Fruit fly (Drosophila melanogaster) whole organism, embryonic: Measurements from ENCODE around the gene RpS14a.

ENCODE experiments used
- B-H1 ChIP-seq: fragments of 200-800 bp; sonication (Bioruptor generic); IDR thresholded peaks from 3 replicates; pipeline ENCODE4 v1.3.6; 2022; ENCODE audit warnings: missing biosample characterization, missing genetic modification characterization
- B-H2 ChIP-seq: fragments of 200-800 bp; sonication (Bioruptor generic); optimal IDR thresholded peaks from 2 replicates; lab custom pipeline; 2018; ENCODE audit warnings: missing biosample characterization, mild to moderate bottlenecking, missing genetic modification characterization
- Bdp1 ChIP-seq: fragments of 200-800 bp; sonication (Bioruptor generic); optimal IDR thresholded peaks from 3 replicates; lab custom pipeline; 2016; ENCODE audit warnings: missing biosample characterization, missing genetic modification characterization
- BtbVII ChIP-seq: fragments of 200-800 bp; sonication (Bioruptor generic); optimal IDR thresholded peaks from 3 replicates; lab custom pipeline; 2017; ENCODE audit warnings: missing biosample characterization, mild to moderate bottlenecking, missing genetic modification characterization
- CG10274 ChIP-seq: fragments of 200-800 bp; sonication (Bioruptor generic); optimal IDR thresholded peaks from 3 replicates; lab custom pipeline; 2017; ENCODE audit warnings: missing biosample characterization, mild to moderate bottlenecking, missing genetic modification characterization
- CG10462 ChIP-seq: fragments of 200-800 bp; sonication (Bioruptor generic); optimal IDR thresholded peaks from 2 replicates; lab custom pipeline; 2016; ENCODE audit warnings: missing biosample characterization, missing genetic modification characterization
- CG11695 ChIP-seq: fragments of 200-800 bp; sonication (Bioruptor generic); IDR thresholded peaks from 3 replicates; pipeline ENCODE4 v1.3.6; 2022; ENCODE audit warnings: missing biosample characterization, missing genetic modification characterization
- CG13624 ChIP-seq: fragments of 200-800 bp; sonication (Bioruptor generic); optimal IDR thresholded peaks from 2 replicates; lab custom pipeline; 2016; ENCODE audit warnings: missing biosample characterization, missing genetic modification characterization
- CG17802 ChIP-seq: fragments of 200-800 bp; sonication (Bioruptor generic); optimal IDR thresholded peaks from 2 replicates; lab custom pipeline; 2018; ENCODE audit warnings: missing biosample characterization, mild to moderate bottlenecking, missing genetic modification characterization, moderate library complexity
- CG18262 ChIP-seq: fragments of 200-800 bp; optimal IDR thresholded peaks from 3 replicates; lab custom pipeline; 2019; ENCODE audit warnings: missing biosample characterization, mild to moderate bottlenecking, missing genetic modification characterization, moderate library complexity
- CG2202 ChIP-seq: fragments of 200-800 bp; sonication (Bioruptor generic); optimal IDR thresholded peaks from 2 replicates; lab custom pipeline; 2018; ENCODE audit warnings: missing biosample characterization, mild to moderate bottlenecking, missing genetic modification characterization
- CG2889 ChIP-seq: fragments of 200-800 bp; sonication (Bioruptor generic); IDR thresholded peaks from 3 replicates; pipeline ENCODE4 v1.3.6; 2022; ENCODE audit warnings: missing biosample characterization, missing genetic modification characterization
- CG31365 ChIP-seq: fragments of 200-800 bp; sonication (Bioruptor generic); optimal IDR thresholded peaks from 2 replicates; lab custom pipeline; 2018; ENCODE audit warnings: missing biosample characterization, mild to moderate bottlenecking, missing genetic modification characterization
- CG32772 ChIP-seq: fragments of 200-800 bp; sonication (Bioruptor generic); IDR thresholded peaks from 2 replicates; pipeline ENCODE4 v1.3.6; 2022; ENCODE audit warnings: missing biosample characterization, missing genetic modification characterization
- CG3407 ChIP-seq: fragments of 200-800 bp; sonication (Bioruptor generic); optimal IDR thresholded peaks from 2 replicates; lab custom pipeline; 2018; ENCODE audit warnings: missing biosample characterization, mild to moderate bottlenecking, missing genetic modification characterization
- CG4328 ChIP-seq: fragments of 200-800 bp; sonication (Bioruptor generic); optimal IDR thresholded peaks from 3 replicates; lab custom pipeline; 2017; ENCODE audit warnings: missing biosample characterization, missing genetic modification reagents, missing genetic modification characterization
- CG4730 ChIP-seq: fragments of 200-800 bp; sonication (Bioruptor generic); IDR thresholded peaks from 2 replicates; pipeline ENCODE4 v1.3.6; 2022; ENCODE audit warnings: missing biosample characterization, missing genetic modification characterization
- CG6689 ChIP-seq: fragments of 200-800 bp; sonication (Bioruptor generic); IDR thresholded peaks from 2 replicates; pipeline ENCODE4 v1.3.6; 2022; ENCODE audit warnings: missing biosample characterization, missing genetic modification characterization
- CG8478 ChIP-seq: fragments of >200 bp; optimal IDR thresholded peaks from 2 replicates; lab custom pipeline; 2018
- CG9437 ChIP-seq: fragments of 200-800 bp; sonication (Bioruptor generic); optimal IDR thresholded peaks from 2 replicates; lab custom pipeline; 2018; ENCODE audit warnings: missing biosample characterization, mild to moderate bottlenecking, missing genetic modification characterization
- CG9797 ChIP-seq: fragments of 200-800 bp; sonication (Bioruptor generic); optimal IDR thresholded peaks from 3 replicates; lab custom pipeline; 2018; ENCODE audit warnings: missing biosample characterization, mild to moderate bottlenecking, missing genetic modification characterization
- CTCF ChIP-seq: fragments of 200-800 bp; sonication (Bioruptor generic); optimal IDR thresholded peaks from 2 replicates; lab custom pipeline; 2017; ENCODE audit warnings: missing biosample characterization, mild to moderate bottlenecking, missing genetic modification characterization, moderate library complexity
- Camta ChIP-seq: fragments of 200-800 bp; sonication (Bioruptor generic); optimal IDR thresholded peaks from 2 replicates; lab custom pipeline; 2016; ENCODE audit warnings: missing biosample characterization, missing genetic modification characterization
- Doc3 ChIP-seq: fragments of 200-800 bp; sonication (Bioruptor generic); IDR thresholded peaks from 3 replicates; pipeline ENCODE4 v1.3.6; 2022; ENCODE audit warnings: missing biosample characterization, missing genetic modification characterization; ENCODE audit not compliant: partially characterized antibody
- Dp ChIP-seq: fragments of 200-800 bp; sonication (Bioruptor generic); optimal IDR thresholded peaks from 2 replicates; lab custom pipeline; 2018; ENCODE audit warnings: missing biosample characterization, mild to moderate bottlenecking, missing genetic modification characterization, moderate library complexity
- E2f1 ChIP-seq: fragments of 200-800 bp; sonication (Bioruptor generic); IDR thresholded peaks from 2 replicates; pipeline ENCODE4 v1.3.6; 2022; ENCODE audit warnings: missing biosample characterization, missing genetic modification characterization
- Fer3 ChIP-seq: fragments of 200-800 bp; sonication (Bioruptor generic); optimal IDR thresholded peaks from 2 replicates; lab custom pipeline; 2018; ENCODE audit warnings: missing biosample characterization, mild to moderate bottlenecking, missing genetic modification characterization, moderate library complexity
- GATAe ChIP-seq: fragments of 200-800 bp; sonication (Bioruptor generic); conservative IDR thresholded peaks from 2 replicates; pipeline ENCODE4 v1.3.6; 2022; ENCODE audit warnings: missing biosample characterization, missing genetic modification characterization
- HLH54F ChIP-seq: fragments of 200-800 bp; sonication (Bioruptor generic); optimal IDR thresholded peaks from 3 replicates; lab custom pipeline; 2016; ENCODE audit warnings: missing biosample characterization, missing genetic modification characterization
- HmgD ChIP-seq: fragments of 200-800 bp; sonication (Bioruptor generic); optimal IDR thresholded peaks from 3 replicates; lab custom pipeline; 2016; ENCODE audit warnings: missing biosample characterization, missing genetic modification characterization
- Hmr ChIP-seq: fragments of 200-800 bp; sonication (Bioruptor generic); optimal IDR thresholded peaks from 3 replicates; lab custom pipeline; 2017; ENCODE audit warnings: mild to moderate bottlenecking, missing biosample characterization, missing genetic modification reagents, missing genetic modification characterization
- Hr39 ChIP-seq: fragments of >200 bp; optimal IDR thresholded peaks from 2 replicates; lab custom pipeline; 2017
- MBD-R2 ChIP-seq: fragments of 200-800 bp; sonication (Bioruptor generic); IDR thresholded peaks from 2 replicates; pipeline ENCODE4 v1.3.6; 2022; ENCODE audit warnings: missing biosample characterization, missing genetic modification characterization
- NFAT ChIP-seq: fragments of 200-800 bp; sonication (Bioruptor generic); IDR thresholded peaks from 2 replicates; pipeline ENCODE4 v1.3.6; 2022; ENCODE audit warnings: missing biosample characterization, missing genetic modification characterization
- Rx ChIP-seq: fragments of 200-800 bp; sonication (Bioruptor generic); IDR thresholded peaks from 2 replicates; pipeline ENCODE4 v1.3.6; 2022; ENCODE audit warnings: missing biosample characterization, missing genetic modification characterization
- Xbp1 ChIP-seq: fragments of 200-800 bp; sonication (Bioruptor generic); optimal IDR thresholded peaks from 3 replicates; lab custom pipeline; 2016; ENCODE audit warnings: missing biosample characterization, mild to moderate bottlenecking, missing genetic modification characterization
- crp ChIP-seq, 2 experiments: fragments of 200-800 bp; sonication (Bioruptor generic); optimal IDR thresholded peaks; 2 replicates in 1 of 2; 3 replicates in 1 of 2; lab custom pipeline; 2017; ENCODE audit warnings: missing biosample characterization in 2 of 2, missing genetic modification characterization in 2 of 2, mild to moderate bottlenecking in 1 of 2, moderate library complexity in 1 of 2
- eve ChIP-seq, 2 experiments: fragments of >200 bp; optimal IDR thresholded peaks; 2 replicates each; lab custom pipeline; 2017; ENCODE audit warnings: missing biosample characterization in 2 of 2, missing genetic modification characterization in 2 of 2
- grn ChIP-seq: fragments of 200-800 bp; sonication (Bioruptor generic); optimal IDR thresholded peaks from 3 replicates; lab custom pipeline; 2017; ENCODE audit warnings: missing biosample characterization, missing genetic modification characterization
- mirr ChIP-seq: fragments of 200-800 bp; sonication (Bioruptor generic); optimal IDR thresholded peaks from 3 replicates; lab custom pipeline; 2018; ENCODE audit warnings: missing biosample characterization, mild to moderate bottlenecking, missing genetic modification characterization
- onecut ChIP-seq: fragments of 200-800 bp; sonication (Bioruptor generic); IDR thresholded peaks from 2 replicates; pipeline ENCODE4 v1.3.6; 2022; ENCODE audit warnings: missing biosample characterization, missing genetic modification characterization
- pros ChIP-seq: fragments of 200-800 bp; sonication (Bioruptor generic); optimal IDR thresholded peaks from 3 replicates; lab custom pipeline; 2019; ENCODE audit warnings: missing biosample characterization, mild to moderate bottlenecking, missing genetic modification characterization, moderate library complexity
- psq ChIP-seq: fragments of 200-800 bp; sonication (Bioruptor generic); optimal IDR thresholded peaks from 2 replicates; lab custom pipeline; 2017; ENCODE audit warnings: missing biosample characterization, missing genetic modification characterization
- ro ChIP-seq: fragments of 200-800 bp; sonication (Bioruptor generic); IDR thresholded peaks from 2 replicates; pipeline ENCODE4 v1.3.6; 2022; ENCODE audit warnings: missing biosample characterization, missing genetic modification characterization
- run ChIP-seq: fragments of 200-800 bp; sonication (Bioruptor generic); optimal IDR thresholded peaks from 3 replicates; lab custom pipeline; 2018; ENCODE audit warnings: missing biosample characterization, mild to moderate bottlenecking, missing genetic modification characterization
- seq ChIP-seq: fragments of 200-800 bp; sonication (Bioruptor generic); IDR thresholded peaks from 2 replicates; pipeline ENCODE4 v1.3.6; 2022; ENCODE audit warnings: missing biosample characterization, missing genetic modification characterization
- sisA ChIP-seq: fragments of 200-800 bp; sonication (Bioruptor generic); IDR thresholded peaks from 2 replicates; pipeline ENCODE4 v1.3.6; 2022; ENCODE audit warnings: missing biosample characterization, missing genetic modification characterization
- sna ChIP-seq: fragments of 200-800 bp; sonication (Bioruptor generic); IDR thresholded peaks from 2 replicates; pipeline ENCODE4 v1.3.6; 2022; ENCODE audit warnings: missing biosample characterization, missing genetic modification characterization; ENCODE audit not compliant: partially characterized antibody
- sr ChIP-seq: fragments of 200-800 bp; sonication (Bioruptor generic); IDR thresholded peaks from 3 replicates; pipeline ENCODE4 v1.3.6; 2022; ENCODE audit warnings: missing biosample characterization, missing genetic modification characterization
- wdn ChIP-seq: fragments of 200-800 bp; sonication (Bioruptor generic); IDR thresholded peaks from 2 replicates; pipeline ENCODE4 v1.3.6; 2022; ENCODE audit warnings: missing biosample characterization, missing genetic modification characterization

Gene RpS14a

DNA sequence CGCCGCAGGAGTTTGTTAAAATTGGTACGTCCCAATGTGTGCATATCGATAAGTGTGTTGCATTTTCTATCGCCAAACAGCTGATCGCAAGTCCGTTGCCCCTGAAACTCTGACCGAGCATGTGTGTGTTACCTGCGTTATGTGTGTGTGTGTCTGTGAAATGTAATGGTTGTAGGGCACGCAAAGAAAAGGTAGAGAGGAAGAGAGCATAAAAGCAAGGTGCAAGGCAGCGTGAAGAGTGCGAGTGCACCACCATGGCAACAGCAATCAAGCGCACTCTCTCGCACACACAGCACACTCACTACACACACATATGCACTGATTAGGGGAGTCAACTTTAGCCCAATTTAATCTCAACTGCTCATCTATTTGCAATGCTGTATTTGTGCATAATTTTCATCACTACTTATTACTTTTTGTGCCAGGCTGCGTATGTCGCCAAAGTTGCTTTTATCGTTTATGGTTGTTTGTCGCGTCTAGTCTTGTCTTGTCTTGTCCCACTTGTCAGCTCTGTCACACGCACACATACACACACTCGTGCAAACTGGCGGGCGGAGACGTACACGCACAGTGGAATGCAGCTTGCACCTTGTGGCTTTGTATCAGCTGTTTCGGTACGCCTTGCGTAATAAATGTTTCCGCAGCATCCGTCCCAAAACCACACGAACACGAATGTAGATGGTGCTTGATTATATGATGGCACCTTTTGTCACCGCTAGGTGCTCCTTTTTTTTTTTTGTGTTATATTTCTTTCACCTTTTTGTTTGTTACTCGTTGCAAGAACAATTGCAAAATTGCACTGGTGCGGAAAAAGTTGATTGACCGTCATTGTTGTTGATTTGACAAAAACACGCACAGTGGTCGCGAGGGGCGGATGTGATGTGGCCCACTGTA, 4.3 kb downstream of the RpS14a start:
- TF ChIP-seq Bdp1 (GFP tag; lab: Kevin White, UChicago), result peak; percentile 61
- TF ChIP-seq Rx (GFP tag; lab: Robert Waterston, UW), result peak; percentile 65; the same call in 1 of the 2 replicates
- 0 out of 2 replicates have a peak, but pooled peaks have one; percentile 19 for TF ChIP-seq NFAT (GFP tag; lab: Robert Waterston, UW)
- TF ChIP-seq Doc3 (GFP tag; lab: Robert Waterston, UW), result no peak
- peak; percentile 58 to 79 for TF ChIP-seq crp (GFP tag; optimal IDR thresholded peaks at IDR 0.05; lab: Kevin White, UChicago)
- TF ChIP-seq CG6689 (GFP tag; lab: Robert Waterston, UW), result peak; percentile 83
- TF ChIP-seq Hr39 (lab: Kevin White, UChicago), result no peak
- TF ChIP-seq sna (GFP tag; lab: Robert Waterston, UW), result no peak
- TF ChIP-seq run (tag; lab: Kevin White, UChicago), result peak; percentile 66
- peak; percentile 25 for TF ChIP-seq CG13624 (GFP tag; lab: Kevin White, UChicago)
- TF ChIP-seq CG10462 (GFP tag; lab: Kevin White, UChicago), result peak; percentile 77
- peak; percentile 56 for TF ChIP-seq CG4730 (GFP tag; lab: Robert Waterston, UW)
- peak; percentile 76 for TF ChIP-seq CG32772 (GFP tag; lab: Robert Waterston, UW)
- peak; percentile 76 for TF ChIP-seq CG3407 (GFP tag; lab: Kevin White, UChicago)
- TF ChIP-seq Hmr, result peak; percentile 58
- TF ChIP-seq MBD-R2 (GFP tag; lab: Robert Waterston, UW), result no peak
- TF ChIP-seq E2f1, result peak; percentile 58
- peak; percentile 98 for TF ChIP-seq CG8478
- no peak for TF ChIP-seq grn (GFP tag; lab: Kevin White, UChicago)
- peak; percentile 73 for TF ChIP-seq CG2202 (tag; lab: Kevin White, UChicago)
- TF ChIP-seq HmgD (GFP tag; lab: Kevin White, UChicago), result peak; percentile 44
- TF ChIP-seq Xbp1 (GFP tag; lab: Kevin White, UChicago), result peak; percentile 78
- TF ChIP-seq B-H1, result peak; percentile 54; the same call in 2 of the 3 replicates
- peak; percentile 66 for TF ChIP-seq CG10274 (GFP tag; lab: Kevin White, UChicago)
- TF ChIP-seq wdn (GFP tag; lab: Robert Waterston, UW), result 0 out of 2 replicates have a peak, but pooled peaks have one; percentile 36
- TF ChIP-seq CG2889 (GFP tag; lab: Robert Waterston, UW), result 0 out of 3 replicates have a peak, but pooled peaks have one; percentile 15
- TF ChIP-seq BtbVII (GFP tag; lab: Kevin White, UChicago), result peak; percentile 60
- TF ChIP-seq onecut (GFP tag; lab: Robert Waterston, UW), result peak; percentile 71
- TF ChIP-seq HLH54F (GFP tag; lab: Kevin White, UChicago), result peak; percentile 56
- TF ChIP-seq CG9797 (GFP tag; lab: Kevin White, UChicago), result peak; percentile 14
- peak; percentile 57 for TF ChIP-seq seq (GFP tag; lab: Robert Waterston, UW)
- peak; percentile 35 for TF ChIP-seq psq
- TF ChIP-seq CG9437 (GFP tag; lab: Kevin White, UChicago), result peak; percentile 87
- TF ChIP-seq CTCF (GFP tag; lab: Kevin White, UChicago), result peak; percentile 26
- TF ChIP-seq Dp (GFP tag; lab: Kevin White, UChicago), result no peak
- peak; percentile 2 for TF ChIP-seq CG31365 (tag; lab: Kevin White, UChicago)
- TF ChIP-seq mirr, result no peak
- TF ChIP-seq pros (GFP tag; lab: Kevin White, UChicago), result peak; percentile 75
- TF ChIP-seq Fer3 (tag; lab: Kevin White, UChicago), result peak; percentile 36
- TF ChIP-seq B-H2 (GFP tag; lab: Kevin White, UChicago), result no peak
- no peak for TF ChIP-seq sr (GFP tag; lab: Robert Waterston, UW)
- peak in 1 of 2 experiments; percentile 46 for TF ChIP-seq eve (GFP tag; optimal IDR thresholded peaks at IDR 0.05; lab: Kevin White, UChicago)
- no peak for TF ChIP-seq GATAe
- peak; percentile 92 for TF ChIP-seq CG18262
- peak; percentile 89 for TF ChIP-seq Camta (GFP tag; lab: Kevin White, UChicago)
- peak; percentile 78 for TF ChIP-seq CG11695
- peak; percentile 60 for TF ChIP-seq CG17802 (tag; lab: Kevin White, UChicago)
- peak; percentile 65 for TF ChIP-seq ro (GFP tag; lab: Robert Waterston, UW)
- peak; percentile 77 for TF ChIP-seq sisA (GFP tag; lab: Robert Waterston, UW)
- peak; percentile 80 for TF ChIP-seq CG4328 (GFP tag; lab: Kevin White, UChicago)
